Fruit fly (Drosophila melanogaster) whole organism, pupa: ENCODE measurements around the gene EAChm.

Experiments
- CG10348 ChIP-seq: fragments of 200-800 bp; sonication (Bioruptor generic); IDR thresholded peaks from 2 replicates; pipeline ENCODE4 v1.3.6; 2022; ENCODE audit warnings: missing biosample characterization, missing genetic modification characterization
- CG12605 ChIP-seq: fragments of 200-800 bp; sonication (Bioruptor generic); IDR thresholded peaks from 2 replicates; pipeline ENCODE4 v1.3.6; 2022; ENCODE audit warnings: missing biosample characterization, missing genetic modification characterization
- CG13204 ChIP-seq: fragments of 200-800 bp; sonication (Bioruptor generic); optimal IDR thresholded peaks from 2 replicates; lab custom pipeline; 2018; ENCODE audit warnings: missing biosample characterization, mild to moderate bottlenecking, missing genetic modification characterization, moderate library complexity
- CG14655 ChIP-seq: fragments of 200-800 bp; sonication (Bioruptor generic); optimal IDR thresholded peaks from 3 replicates; lab custom pipeline; 2017; ENCODE audit warnings: mild to moderate bottlenecking, missing biosample characterization, missing genetic modification reagents, missing genetic modification characterization
- CG15710 ChIP-seq: fragments of 200-800 bp; sonication (Bioruptor generic); optimal IDR thresholded peaks from 2 replicates; lab custom pipeline; 2018; ENCODE audit warnings: missing biosample characterization, mild to moderate bottlenecking, missing genetic modification characterization, moderate library complexity
- CG17806 ChIP-seq: fragments of 200-800 bp; sonication (Bioruptor generic); optimal IDR thresholded peaks from 2 replicates; lab custom pipeline; 2018; ENCODE audit warnings: missing biosample characterization, mild to moderate bottlenecking, missing genetic modification characterization, moderate library complexity
- CG32121 ChIP-seq: fragments of 200-800 bp; sonication (Bioruptor generic); IDR thresholded peaks from 2 replicates; pipeline ENCODE4 v1.3.6; 2022; ENCODE audit warnings: missing biosample characterization, missing genetic modification characterization
- CG34367 ChIP-seq: fragments of 200-800 bp; sonication (Bioruptor generic); optimal IDR thresholded peaks from 2 replicates; lab custom pipeline; 2018; ENCODE audit warnings: missing biosample characterization, mild to moderate bottlenecking, missing genetic modification characterization
- CG4496 ChIP-seq: fragments of 200-800 bp; sonication (Bioruptor generic); IDR thresholded peaks from 3 replicates; pipeline ENCODE4 v1.3.6; 2022; ENCODE audit warnings: missing biosample characterization, missing genetic modification characterization
- CG8159 ChIP-seq: fragments of 200-800 bp; sonication (Bioruptor generic); optimal IDR thresholded peaks from 3 replicates; lab custom pipeline; 2018; ENCODE audit warnings: missing biosample characterization, mild to moderate bottlenecking, missing genetic modification characterization, moderate library complexity
- CG8301 ChIP-seq: fragments of 200-800 bp; sonication (Bioruptor generic); optimal IDR thresholded peaks from 2 replicates; lab custom pipeline; 2018; ENCODE audit warnings: missing biosample characterization, mild to moderate bottlenecking, missing genetic modification characterization
- CG9948 ChIP-seq: fragments of 200-800 bp; sonication (Bioruptor generic); optimal IDR thresholded peaks from 2 replicates; lab custom pipeline; 2018; ENCODE audit warnings: missing biosample characterization, mild to moderate bottlenecking, missing genetic modification characterization, moderate library complexity
- D1 ChIP-seq: fragments of 200-800 bp; sonication (Bioruptor generic); optimal IDR thresholded peaks from 2 replicates; lab custom pipeline; 2018; ENCODE audit warnings: missing biosample characterization, mild to moderate bottlenecking, missing genetic modification characterization, moderate library complexity
- EcR ChIP-seq: fragments of 200-800 bp; sonication (Bioruptor generic); optimal IDR thresholded peaks from 3 replicates; lab custom pipeline; 2019; ENCODE audit warnings: missing biosample characterization, missing genetic modification characterization, mild to moderate bottlenecking, moderate library complexity, missing genetic modification reagents
- Ets98B ChIP-seq: fragments of 200-800 bp; sonication (Bioruptor generic); IDR thresholded peaks from 2 replicates; pipeline ENCODE4 v1.3.6; 2022; ENCODE audit warnings: missing biosample characterization, missing genetic modification characterization
- Pif1A ChIP-seq: fragments of 200-800 bp; sonication (Bioruptor generic); optimal IDR thresholded peaks from 3 replicates; lab custom pipeline; 2016; ENCODE audit warnings: missing biosample characterization, missing genetic modification characterization
- Pif1B ChIP-seq: fragments of 200-800 bp; sonication (Bioruptor generic); optimal IDR thresholded peaks from 3 replicates; lab custom pipeline; 2016; ENCODE audit warnings: missing biosample characterization, missing genetic modification characterization
- Snoo ChIP-seq: fragments of 200-800 bp; sonication (Bioruptor generic); optimal IDR thresholded peaks from 3 replicates; lab custom pipeline; 2017; ENCODE audit warnings: missing biosample characterization, mild to moderate bottlenecking, missing genetic modification characterization, inconsistent platforms
- fd96Ca ChIP-seq: fragments of 200-800 bp; sonication (Bioruptor generic); IDR thresholded peaks from 3 replicates; pipeline ENCODE4 v1.3.6; 2022; ENCODE audit warnings: missing biosample characterization, missing genetic modification characterization
- gl ChIP-seq: fragments of 200-800 bp; sonication (Bioruptor generic); optimal IDR thresholded peaks from 2 replicates; lab custom pipeline; 2018; ENCODE audit warnings: missing biosample characterization, mild to moderate bottlenecking, missing genetic modification characterization
- rn ChIP-seq: fragments of 200-800 bp; sonication (Bioruptor generic); IDR thresholded peaks from 2 replicates; pipeline ENCODE4 v1.3.6; 2022; ENCODE audit warnings: missing biosample characterization, missing genetic modification characterization

The EAChm gene

dm6 chr3L:15007271-15007948, 47.2 kb upstream of the EAChm start:
- no peak for TF ChIP-seq CG10348 (GFP tag; lab: Robert Waterston, UW)
- 0 out of 2 replicates have a peak, but pooled peaks have one; percentile 18 for TF ChIP-seq CG12605
- peak; percentile 39 for TF ChIP-seq CG14655 (GFP tag; lab: Kevin White, UChicago)
- TF ChIP-seq CG9948 (tag; lab: Kevin White, UChicago): peak; percentile 46
- peak; percentile 39 for TF ChIP-seq CG17806 (tag; lab: Kevin White, UChicago)
- peak; percentile 32; the same call in 1 of the 2 replicates for TF ChIP-seq CG32121 (GFP tag; lab: Robert Waterston, UW)
- peak; percentile 37 for TF ChIP-seq Pif1A (GFP tag; lab: Kevin White, UChicago)
- TF ChIP-seq CG8301: peak; percentile 20
- peak; percentile 24 for TF ChIP-seq CG15710 (tag; lab: Kevin White, UChicago)
- TF ChIP-seq CG4496: no peak
- TF ChIP-seq Pif1B (GFP tag; lab: Kevin White, UChicago): no peak
- peak; percentile 2 for TF ChIP-seq CG34367 (tag; lab: Kevin White, UChicago)
- peak; percentile 46 for TF ChIP-seq CG8159 (tag; lab: Kevin White, UChicago)

dm6 chr3L:15009681-15010080, 44.9 kb upstream of the EAChm start:
- TF ChIP-seq Pif1A (GFP tag; lab: Kevin White, UChicago) (no peak), CG14655 (GFP tag; lab: Kevin White, UChicago) (peak; percentile 68), CG8301 (peak; percentile 51), rn (no peak), CG4496 (peak; percentile 29; the same call in 2 of the 3 replicates), Ets98B (peak; percentile 38)

- TF ChIP-seq Ets98B (no peak), Pif1A (GFP tag; lab: Kevin White, UChicago) (no peak), CG15710 (tag; lab: Kevin White, UChicago) (no peak), CG4496 (no peak), CG32121 (GFP tag; lab: Robert Waterston, UW) (no peak), CG12605 (no peak)
Measured at dm6 chr3L:15010601-15011000, 44.0 kb upstream of the EAChm start.

- TF ChIP-seq CG9948 (tag; lab: Kevin White, UChicago): no peak
- TF ChIP-seq rn: no peak
- no peak for TF ChIP-seq gl (tag; lab: Kevin White, UChicago)
- no peak for TF ChIP-seq EcR
- no peak for TF ChIP-seq CG15710 (tag; lab: Kevin White, UChicago)
- no peak for TF ChIP-seq CG8159 (tag; lab: Kevin White, UChicago)
- TF ChIP-seq CG12605: no peak
Measured at dm6 chr3L:15011142-15011541, 43.4 kb upstream of the EAChm start.

- TF ChIP-seq Snoo (tag; lab: Kevin White, UChicago): peak; percentile 39
- TF ChIP-seq CG9948 (tag; lab: Kevin White, UChicago): peak; percentile 82
- TF ChIP-seq CG8301: peak; percentile 79
- TF ChIP-seq CG10348 (GFP tag; lab: Robert Waterston, UW): 0 out of 2 replicates have a peak, but pooled peaks have one; percentile 17
- peak; percentile 21 for TF ChIP-seq CG13204 (GFP tag; lab: Kevin White, UChicago)
- TF ChIP-seq CG34367 (tag; lab: Kevin White, UChicago): peak; percentile 78
- peak; percentile 64 for TF ChIP-seq Pif1B (GFP tag; lab: Kevin White, UChicago)
- peak; percentile 86 for TF ChIP-seq CG17806 (tag; lab: Kevin White, UChicago)
- TF ChIP-seq CG12605: peak; percentile 72
- TF ChIP-seq EcR: peak; percentile 46
- peak; percentile 87 for TF ChIP-seq CG4496
- TF ChIP-seq CG15710 (tag; lab: Kevin White, UChicago): peak; percentile 86
- TF ChIP-seq fd96Ca: no peak
- peak; percentile 46; the same call in 1 of the 2 replicates for TF ChIP-seq rn
- TF ChIP-seq D1 (tag; lab: Kevin White, UChicago): peak; percentile 66
- peak; percentile 82 for TF ChIP-seq Ets98B
- TF ChIP-seq gl (tag; lab: Kevin White, UChicago): peak; percentile 48
- TF ChIP-seq CG8159 (tag; lab: Kevin White, UChicago): peak; percentile 85
- peak; percentile 83 for TF ChIP-seq CG14655 (GFP tag; lab: Kevin White, UChicago)
- TF ChIP-seq Pif1A (GFP tag; lab: Kevin White, UChicago): peak; percentile 71
- peak; percentile 81 for TF ChIP-seq CG32121 (GFP tag; lab: Robert Waterston, UW)
Measured at dm6 chr3L:15011638-15012335, 42.8 kb upstream of the EAChm start.

- TF ChIP-seq CG14655 (GFP tag; lab: Kevin White, UChicago) (peak; percentile 60), CG12605 (0 out of 2 replicates have a peak, but pooled peaks have one; percentile 14), CG8301 (peak; percentile 55), Ets98B (no peak), fd96Ca (no peak), CG13204 (GFP tag; lab: Kevin White, UChicago) (no peak), CG17806 (tag; lab: Kevin White, UChicago) (peak; percentile 55), CG4496 (peak; percentile 41; the same call in 1 of the 3 replicates), Pif1A (GFP tag; lab: Kevin White, UChicago) (peak; percentile 46), CG15710 (tag; lab: Kevin White, UChicago) (peak; percentile 71), CG8159 (tag; lab: Kevin White, UChicago) (peak; percentile 74), Snoo (tag; lab: Kevin White, UChicago) (peak; percentile 1), CG9948 (tag; lab: Kevin White, UChicago) (peak; percentile 64), CG34367 (tag; lab: Kevin White, UChicago) (no peak)
- TF ChIP-seq, all 21 proteins: peak for 10
Measured at dm6 chr3L:15013296-15013695, 41.3 kb upstream of the EAChm start.
